Fruit fly (Drosophila melanogaster) whole organism, embryonic: ENCODE data around the gene Tfb4.
A peak's percentile ranks its signal among the peaks of the same experiment; 100 is the strongest.

ENCODE experiments used
- Atf3 ChIP-seq: fragments of 200-800 bp; sonication (Bioruptor generic); optimal IDR thresholded peaks from 3 replicates; lab custom pipeline; 2016; ENCODE audit warnings: missing biosample characterization, missing genetic modification characterization
- Atf6 ChIP-seq: fragments of 200-800 bp; sonication (Bioruptor generic); IDR thresholded peaks from 2 replicates; pipeline ENCODE4 v1.3.6; 2022; ENCODE audit warnings: missing biosample characterization, missing genetic modification characterization
- BtbVII ChIP-seq: fragments of 200-800 bp; sonication (Bioruptor generic); optimal IDR thresholded peaks from 3 replicates; lab custom pipeline; 2017; ENCODE audit warnings: missing biosample characterization, mild to moderate bottlenecking, missing genetic modification characterization
- CG1024 ChIP-seq: fragments of 200-800 bp; sonication (Bioruptor generic); IDR thresholded peaks from 2 replicates; pipeline ENCODE4 v1.3.6; 2022; ENCODE audit warnings: missing biosample characterization, missing genetic modification characterization
- CG10267 ChIP-seq: fragments of 200-800 bp; sonication (Bioruptor generic); optimal IDR thresholded peaks from 2 replicates; lab custom pipeline; 2018; ENCODE audit warnings: missing biosample characterization, mild to moderate bottlenecking, missing genetic modification characterization, moderate library complexity
- CG11560 ChIP-seq: fragments of 200-800 bp; sonication (Bioruptor generic); IDR thresholded peaks from 3 replicates; pipeline ENCODE4 v1.3.6; 2022; ENCODE audit warnings: missing biosample characterization, missing genetic modification characterization
- CG13775 ChIP-seq: fragments of 200-800 bp; sonication (Bioruptor generic); optimal IDR thresholded peaks from 3 replicates; lab custom pipeline; 2017; ENCODE audit warnings: missing biosample characterization, mild to moderate bottlenecking, missing genetic modification characterization
- CG14860 ChIP-seq: fragments of 200-800 bp; sonication (Bioruptor generic); IDR thresholded peaks from 3 replicates; pipeline ENCODE4 v1.3.6; 2022; ENCODE audit warnings: missing biosample characterization, missing genetic modification characterization; ENCODE audit not compliant: partially characterized antibody
- CG15073 ChIP-seq: fragments of 200-800 bp; sonication (Bioruptor generic); optimal IDR thresholded peaks from 2 replicates; lab custom pipeline; 2016; ENCODE audit warnings: missing biosample characterization, missing genetic modification characterization
- CG15269 ChIP-seq: fragments of 200-800 bp; sonication (Bioruptor generic); optimal IDR thresholded peaks from 2 replicates; lab custom pipeline; 2018; ENCODE audit warnings: missing biosample characterization, mild to moderate bottlenecking, missing genetic modification characterization, moderate library complexity
- CG15514 ChIP-seq: fragments of 200-800 bp; sonication (Bioruptor generic); optimal IDR thresholded peaks from 3 replicates; lab custom pipeline; 2017; ENCODE audit warnings: missing biosample characterization, missing genetic modification characterization, mild to moderate bottlenecking, moderate library complexity, missing genetic modification reagents
- CG17361 ChIP-seq: fragments of 200-800 bp; sonication (Bioruptor generic); IDR thresholded peaks from 3 replicates; pipeline ENCODE4 v1.3.6; 2022; ENCODE audit warnings: missing biosample characterization, missing genetic modification characterization
- CG18599 ChIP-seq: fragments of 200-800 bp; sonication (Bioruptor generic); optimal IDR thresholded peaks from 3 replicates; lab custom pipeline; 2017; ENCODE audit warnings: missing biosample characterization, missing genetic modification characterization, mild to moderate bottlenecking, moderate library complexity, missing genetic modification reagents
- CG42726 ChIP-seq: fragments of 200-800 bp; sonication (Bioruptor generic); IDR thresholded peaks from 2 replicates; pipeline ENCODE4 v1.3.6; 2022; ENCODE audit warnings: missing biosample characterization, missing genetic modification characterization; ENCODE audit not compliant: partially characterized antibody
- CG4854 ChIP-seq: fragments of 200-800 bp; sonication (Bioruptor generic); optimal IDR thresholded peaks from 2 replicates; lab custom pipeline; 2016; ENCODE audit warnings: missing biosample characterization, missing genetic modification characterization, inconsistent platforms
- CG6654 ChIP-seq: fragments of 200-800 bp; sonication (Bioruptor generic); optimal IDR thresholded peaks from 2 replicates; lab custom pipeline; 2017; ENCODE audit warnings: missing biosample characterization, mild to moderate bottlenecking, missing genetic modification characterization
- CG6689 ChIP-seq: fragments of 200-800 bp; sonication (Bioruptor generic); IDR thresholded peaks from 2 replicates; pipeline ENCODE4 v1.3.6; 2022; ENCODE audit warnings: missing biosample characterization, missing genetic modification characterization
- CG6765 ChIP-seq: fragments of 200-800 bp; sonication (Bioruptor generic); optimal IDR thresholded peaks from 3 replicates; lab custom pipeline; 2017; ENCODE audit warnings: missing biosample characterization, mild to moderate bottlenecking, missing genetic modification characterization
- CG6813 ChIP-seq: fragments of 200-800 bp; sonication (Bioruptor generic); optimal IDR thresholded peaks from 2 replicates; lab custom pipeline; 2017; ENCODE audit warnings: missing biosample characterization, missing genetic modification characterization, mild to moderate bottlenecking, moderate library complexity, missing genetic modification reagents
- CG7745 ChIP-seq: fragments of 200-800 bp; sonication (Bioruptor generic); optimal IDR thresholded peaks from 2 replicates; lab custom pipeline; 2018; ENCODE audit warnings: missing biosample characterization, mild to moderate bottlenecking, missing genetic modification characterization, moderate library complexity
- CG8089 ChIP-seq: fragments of 200-800 bp; sonication (Bioruptor generic); optimal IDR thresholded peaks from 3 replicates; lab custom pipeline; 2016; ENCODE audit warnings: missing biosample characterization, missing genetic modification characterization
- CG8765 ChIP-seq: fragments of 200-800 bp; sonication (Bioruptor generic); IDR thresholded peaks from 2 replicates; pipeline ENCODE4 v1.3.6; 2022; ENCODE audit warnings: missing biosample characterization, missing genetic modification characterization
- CG9215 ChIP-seq: fragments of 200-800 bp; sonication (Bioruptor generic); IDR thresholded peaks from 2 replicates; pipeline ENCODE4 v1.3.6; 2022; ENCODE audit warnings: missing biosample characterization, missing genetic modification characterization
- CTCF ChIP-seq: fragments of 200-800 bp; sonication (Bioruptor generic); optimal IDR thresholded peaks from 2 replicates; lab custom pipeline; 2017; ENCODE audit warnings: missing biosample characterization, mild to moderate bottlenecking, missing genetic modification characterization, moderate library complexity
- D ChIP-seq, 2 experiments: fragments of 200-800 bp in 1 of 2; fragments of >200 bp in 1 of 2; sonication (Bioruptor generic) in 1 of 2; optimal IDR thresholded peaks; 2 replicates in 1 of 2; 3 replicates in 1 of 2; lab custom pipeline; 2017; ENCODE audit warnings: mild to moderate bottlenecking in 1 of 2, missing biosample characterization in 1 of 2, missing genetic modification characterization in 1 of 2, missing genetic modification reagents in 1 of 2
- D19A ChIP-seq: fragments of 200-800 bp; optimal IDR thresholded peaks from 3 replicates; lab custom pipeline; 2019; ENCODE audit warnings: missing biosample characterization, mild to moderate bottlenecking, missing genetic modification characterization, moderate library complexity
- Dref ChIP-seq: fragments of 200-800 bp; sonication (Bioruptor generic); IDR thresholded peaks from 2 replicates; pipeline ENCODE4 v1.3.6; 2022; ENCODE audit warnings: missing biosample characterization, missing genetic modification characterization
- Gsc ChIP-seq: fragments of 200-800 bp; sonication (Bioruptor generic); IDR thresholded peaks from 2 replicates; pipeline ENCODE4 v1.3.6; 2022; ENCODE audit warnings: missing biosample characterization, missing genetic modification characterization
- Hey ChIP-seq: fragments of 200-800 bp; sonication (Bioruptor generic); optimal IDR thresholded peaks from 3 replicates; lab custom pipeline; 2018; ENCODE audit warnings: missing biosample characterization, mild to moderate bottlenecking, missing genetic modification characterization
- Hmr ChIP-seq: fragments of 200-800 bp; sonication (Bioruptor generic); optimal IDR thresholded peaks from 3 replicates; lab custom pipeline; 2017; ENCODE audit warnings: mild to moderate bottlenecking, missing biosample characterization, missing genetic modification reagents, missing genetic modification characterization
- Pdp1 ChIP-seq, 2 experiments: fragments of 200-800 bp; sonication (Bioruptor generic); optimal IDR thresholded peaks; 3 replicates each; lab custom pipeline; 2016; ENCODE audit warnings: missing biosample characterization in 2 of 2, missing genetic modification characterization in 2 of 2, mild to moderate bottlenecking in 1 of 2, moderate library complexity in 1 of 2
- Tbp ChIP-seq: fragments of >200 bp; optimal IDR thresholded peaks from 2 replicates; lab custom pipeline; 2018; ENCODE audit warnings: missing biosample characterization, missing genetic modification characterization
- Trl ChIP-seq, 3 experiments: fragments of >200 bp in 2 of 3; fragments of 200-800 bp in 1 of 3; sonication (Bioruptor generic) in 1 of 3; optimal IDR thresholded peaks; 2 replicates in 1 of 3; 3 replicates in 2 of 3; lab custom pipeline; 2016 to 2017; ENCODE audit warnings: missing biosample characterization in 1 of 3, missing genetic modification characterization in 1 of 3
- abd-A ChIP-seq: fragments of 200-800 bp; sonication (Bioruptor generic); optimal IDR thresholded peaks from 3 replicates; lab custom pipeline; 2019; ENCODE audit warnings: missing biosample characterization, mild to moderate bottlenecking, missing genetic modification characterization, moderate library complexity
- az2 ChIP-seq: fragments of 200-800 bp; sonication (Bioruptor generic); optimal IDR thresholded peaks from 3 replicates; lab custom pipeline; 2016; ENCODE audit warnings: missing biosample characterization, missing genetic modification characterization
- cwo ChIP-seq: fragments of 200-800 bp; sonication (Bioruptor generic); optimal IDR thresholded peaks from 3 replicates; lab custom pipeline; 2017; ENCODE audit warnings: missing biosample characterization, missing genetic modification characterization, mild to moderate bottlenecking, moderate library complexity, missing genetic modification reagents
- dati ChIP-seq: fragments of 200-800 bp; sonication (Bioruptor generic); IDR thresholded peaks from 2 replicates; pipeline ENCODE4 v1.3.6; 2022; ENCODE audit warnings: missing biosample characterization, missing genetic modification characterization
- ems ChIP-seq: fragments of 200-800 bp; sonication (Bioruptor generic); optimal IDR thresholded peaks from 3 replicates; lab custom pipeline; 2016; ENCODE audit warnings: missing biosample characterization, missing genetic modification characterization
- jigr1 ChIP-seq: fragments of 200-800 bp; sonication (Bioruptor generic); IDR thresholded peaks from 3 replicates; pipeline ENCODE4 v1.3.6; 2022; ENCODE audit warnings: missing biosample characterization, missing genetic modification characterization
- maf-S ChIP-seq: fragments of 200-800 bp; sonication (Bioruptor generic); optimal IDR thresholded peaks from 2 replicates; lab custom pipeline; 2016; ENCODE audit warnings: missing biosample characterization, missing genetic modification characterization
- peb ChIP-seq: fragments of 200-800 bp; sonication (Bioruptor generic); IDR thresholded peaks from 2 replicates; pipeline ENCODE4 v1.3.6; 2022; ENCODE audit warnings: missing biosample characterization, missing genetic modification characterization
- pita ChIP-seq: fragments of 200-800 bp; sonication (Bioruptor generic); optimal IDR thresholded peaks from 2 replicates; lab custom pipeline; 2017; ENCODE audit warnings: missing biosample characterization, mild to moderate bottlenecking, missing genetic modification characterization
- prd ChIP-seq, 3 experiments: fragments of >200 bp in 2 of 3; fragments of 200-800 bp in 1 of 3; sonication (Bioruptor generic) in 1 of 3; optimal IDR thresholded peaks in 2 of 3; IDR thresholded peaks in 1 of 3; 2 replicates in 2 of 3; 3 replicates in 1 of 3; pipeline versions ENCODE4 v1.3.6 to Lab custom; 2017 to 2022; ENCODE audit warnings: missing biosample characterization in 1 of 3, missing genetic modification characterization in 1 of 3
- psq ChIP-seq: fragments of 200-800 bp; sonication (Bioruptor generic); optimal IDR thresholded peaks from 2 replicates; lab custom pipeline; 2017; ENCODE audit warnings: missing biosample characterization, missing genetic modification characterization
- sima ChIP-seq: fragments of 200-800 bp; sonication (Bioruptor generic); optimal IDR thresholded peaks from 2 replicates; lab custom pipeline; 2016; ENCODE audit warnings: missing biosample characterization, missing genetic modification characterization
- so ChIP-seq: fragments of 200-800 bp; sonication (Bioruptor generic); IDR thresholded peaks from 3 replicates; pipeline ENCODE4 v1.3.6; 2022; ENCODE audit warnings: missing biosample characterization, missing genetic modification characterization
- sob ChIP-seq: fragments of 200-800 bp; sonication (Bioruptor generic); IDR thresholded peaks from 2 replicates; pipeline ENCODE4 v1.3.6; 2022; ENCODE audit warnings: missing biosample characterization, missing genetic modification characterization
- ssp ChIP-seq: fragments of 200-800 bp; sonication (Bioruptor generic); IDR thresholded peaks from 2 replicates; pipeline ENCODE4 v1.3.6; 2022; ENCODE audit warnings: missing biosample characterization, missing genetic modification characterization
- tin ChIP-seq: fragments of 200-800 bp; sonication (Bioruptor generic); optimal IDR thresholded peaks from 3 replicates; lab custom pipeline; 2016; ENCODE audit warnings: missing biosample characterization, missing genetic modification characterization
- trem ChIP-seq: fragments of 200-800 bp; optimal IDR thresholded peaks from 3 replicates; lab custom pipeline; 2019; ENCODE audit warnings: missing biosample characterization, mild to moderate bottlenecking, missing genetic modification characterization, moderate library complexity
- vnd ChIP-seq: fragments of 200-800 bp; sonication (Bioruptor generic); IDR thresholded peaks from 3 replicates; pipeline ENCODE4 v1.3.6; 2022; ENCODE audit warnings: missing biosample characterization, missing genetic modification characterization; ENCODE audit not compliant: partially characterized antibody

Gene Tfb4

dm6 chr2L:1177522-1177921 lies 27.0 kb upstream of the Tfb4 start, which contains the start of gene CG4896 (continued):
- TF ChIP-seq trem (tag; lab: Kevin White, UChicago) (no peak), CG42726 (no peak), CG17361 (GFP tag; lab: Robert Waterston, UW) (no peak), ssp (GFP tag; lab: Robert Waterston, UW) (no peak), CG7745 (tag; lab: Kevin White, UChicago) (no peak), cwo (GFP tag; lab: Kevin White, UChicago) (no peak), Hey (tag; lab: Kevin White, UChicago) (no peak), Hmr (GFP tag; lab: Kevin White, UChicago) (no peak), vnd (peak; percentile 38; the same call in 1 of the 3 replicates), sima (GFP tag; lab: Kevin White, UChicago) (no peak), CG4854 (GFP tag; lab: Kevin White, UChicago) (no peak), Trl (optimal IDR thresholded peaks at IDR 0.05; lab: Kevin White, UChicago) (no peak), Trl (GFP tag; optimal IDR thresholded peaks at IDR 0.05; lab: Kevin White, UChicago) (peak; percentile 17), CG6689 (GFP tag; lab: Robert Waterston, UW) (no peak), so (GFP tag; lab: Robert Waterston, UW) (no peak), dati (GFP tag; lab: Robert Waterston, UW) (no peak), CG6765 (no peak), CG15269 (tag; lab: Kevin White, UChicago) (no peak), CG6813 (GFP tag; lab: Kevin White, UChicago) (no peak), tin (GFP tag; lab: Kevin White, UChicago) (no peak), CG10267 (tag; lab: Kevin White, UChicago) (peak; percentile 93), CG15514 (GFP tag; lab: Kevin White, UChicago) (peak; percentile 61), pita (no peak), D (optimal IDR thresholded peaks at IDR 0.05; lab: Kevin White, UChicago) (no peak), D (GFP tag; optimal IDR thresholded peaks at IDR 0.05; lab: Kevin White, UChicago) (no peak), ems (peak; percentile 28), BtbVII (no peak), CG6654 (GFP tag; lab: Kevin White, UChicago) (no peak), CG8765 (GFP tag; lab: Robert Waterston, UW) (no peak), CG9215 (GFP tag; lab: Robert Waterston, UW) (no peak), az2 (GFP tag; lab: Kevin White, UChicago) (no peak), CG1024 (no peak), CTCF (GFP tag; lab: Kevin White, UChicago) (no peak), CG15073 (GFP tag; lab: Kevin White, UChicago) (no peak), jigr1 (no peak), Tbp (GFP tag; lab: Kevin White, UChicago) (no peak), Atf6 (GFP tag; lab: Robert Waterston, UW) (no peak), psq (no peak), Atf3 (GFP tag; lab: Kevin White, UChicago) (no peak), peb (GFP tag; lab: Robert Waterston, UW) (no peak), Dref (GFP tag; lab: Robert Waterston, UW) (peak; percentile 94), D19A (no peak), CG8089 (GFP tag; lab: Kevin White, UChicago) (no peak), Pdp1 (GFP tag; optimal IDR thresholded peaks at IDR 0.05; lab: Kevin White, UChicago) (no peak), CG13775 (GFP tag; lab: Kevin White, UChicago) (no peak), abd-A (tag; lab: Kevin White, UChicago) (no peak), prd (optimal IDR thresholded peaks at IDR 0.05; lab: Kevin White, UChicago) (no peak), prd (GFP tag; IDR thresholded peaks at IDR 0.05; lab: Robert Waterston, UW) (no peak), CG18599 (GFP tag; lab: Kevin White, UChicago) (no peak), CG11560 (no peak), CG14860 (peak; percentile 57; the same call in 2 of the 3 replicates), sob (no peak), maf-S (GFP tag; lab: Kevin White, UChicago) (no peak), Gsc (no peak)
